Fruit fly (Drosophila melanogaster) whole organism, embryonic: ENCODE results near the gene Vm26Ac.
A peak's percentile ranks its signal among the peaks of the same experiment; 100 is the strongest.

Experiments
- B-H2 ChIP-seq: fragments of 200-800 bp; sonication (Bioruptor generic); optimal IDR thresholded peaks from 2 replicates; lab custom pipeline; 2018; ENCODE audit warnings: missing biosample characterization, mild to moderate bottlenecking, missing genetic modification characterization
- Blimp-1 ChIP-seq: fragments of 200-800 bp; sonication (Bioruptor generic); optimal IDR thresholded peaks from 3 replicates; lab custom pipeline; 2018; ENCODE audit warnings: missing biosample characterization, missing genetic modification characterization, mild to moderate bottlenecking, moderate library complexity, missing genetic modification reagents
- CG11504 ChIP-seq: fragments of 200-800 bp; sonication (Bioruptor generic); optimal IDR thresholded peaks from 3 replicates; lab custom pipeline; 2019; ENCODE audit warnings: missing biosample characterization, mild to moderate bottlenecking, missing genetic modification characterization, moderate library complexity
- CG1233 ChIP-seq: fragments of 200-800 bp; sonication (Bioruptor generic); optimal IDR thresholded peaks from 4 replicates; lab custom pipeline; 2018; ENCODE audit warnings: missing biosample characterization, mild to moderate bottlenecking, missing genetic modification characterization
- CG12391 ChIP-seq: fragments of 200-800 bp; sonication (Bioruptor generic); optimal IDR thresholded peaks from 3 replicates; lab custom pipeline; 2018; ENCODE audit warnings: missing biosample characterization, mild to moderate bottlenecking, missing genetic modification characterization, moderate library complexity
- CG12744 ChIP-seq: fragments of 200-800 bp; sonication (Bioruptor generic); optimal IDR thresholded peaks from 2 replicates; lab custom pipeline; 2016; ENCODE audit warnings: missing biosample characterization, missing genetic modification characterization
- CG12942 ChIP-seq: fragments of 200-800 bp; sonication (Bioruptor generic); optimal IDR thresholded peaks from 3 replicates; lab custom pipeline; 2016; ENCODE audit warnings: missing biosample characterization, missing genetic modification characterization
- CG14965 ChIP-seq: fragments of 200-800 bp; sonication (Bioruptor generic); optimal IDR thresholded peaks from 2 replicates; lab custom pipeline; 2016; ENCODE audit warnings: missing biosample characterization, missing genetic modification characterization, borderline replicate concordance
- CG15011 ChIP-seq: fragments of 200-800 bp; sonication (Bioruptor generic); optimal IDR thresholded peaks from 3 replicates; lab custom pipeline; 2018; ENCODE audit warnings: missing biosample characterization, mild to moderate bottlenecking, missing genetic modification characterization
- CG17359 ChIP-seq: fragments of 200-800 bp; sonication (Bioruptor generic); optimal IDR thresholded peaks from 3 replicates; lab custom pipeline; 2018; ENCODE audit warnings: missing biosample characterization, mild to moderate bottlenecking, missing genetic modification characterization, moderate library complexity
- CG1792 ChIP-seq: fragments of 200-800 bp; sonication (Bioruptor generic); optimal IDR thresholded peaks from 2 replicates; lab custom pipeline; 2016; ENCODE audit warnings: missing biosample characterization, missing genetic modification characterization
- CG18619 ChIP-seq: fragments of 200-800 bp; sonication (Bioruptor generic); optimal IDR thresholded peaks from 3 replicates; lab custom pipeline; 2017; ENCODE audit warnings: missing biosample characterization, mild to moderate bottlenecking, missing genetic modification characterization
- CG2875 ChIP-seq: fragments of 200-800 bp; sonication (Bioruptor generic); optimal IDR thresholded peaks from 2 replicates; lab custom pipeline; 2017; ENCODE audit warnings: missing biosample characterization, mild to moderate bottlenecking, missing genetic modification characterization, missing genetic modification reagents
- CG3407 ChIP-seq: fragments of 200-800 bp; sonication (Bioruptor generic); optimal IDR thresholded peaks from 2 replicates; lab custom pipeline; 2018; ENCODE audit warnings: missing biosample characterization, mild to moderate bottlenecking, missing genetic modification characterization
- CG34422 ChIP-seq: fragments of 200-800 bp; sonication (Bioruptor generic); IDR thresholded peaks from 3 replicates; pipeline ENCODE4 v1.3.6; 2022; ENCODE audit warnings: missing biosample characterization, missing genetic modification characterization
- CG3726 ChIP-seq: fragments of 200-800 bp; sonication (Bioruptor generic); IDR thresholded peaks from 3 replicates; pipeline ENCODE4, ENCODE4 v1.3.6; 2022; ENCODE audit warnings: missing biosample characterization, missing genetic modification characterization
- CG3995 ChIP-seq: fragments of 200-800 bp; sonication (Bioruptor generic); optimal IDR thresholded peaks from 3 replicates; lab custom pipeline; 2016; ENCODE audit warnings: missing biosample characterization, missing genetic modification characterization
- CG4328 ChIP-seq: fragments of 200-800 bp; sonication (Bioruptor generic); optimal IDR thresholded peaks from 3 replicates; lab custom pipeline; 2017; ENCODE audit warnings: missing biosample characterization, missing genetic modification reagents, missing genetic modification characterization
- CG4854 ChIP-seq: fragments of 200-800 bp; sonication (Bioruptor generic); optimal IDR thresholded peaks from 2 replicates; lab custom pipeline; 2016; ENCODE audit warnings: missing biosample characterization, missing genetic modification characterization, inconsistent platforms
- CG8089 ChIP-seq: fragments of 200-800 bp; sonication (Bioruptor generic); optimal IDR thresholded peaks from 3 replicates; lab custom pipeline; 2016; ENCODE audit warnings: missing biosample characterization, missing genetic modification characterization
- CG8765 ChIP-seq: fragments of 200-800 bp; sonication (Bioruptor generic); IDR thresholded peaks from 2 replicates; pipeline ENCODE4 v1.3.6; 2022; ENCODE audit warnings: missing biosample characterization, missing genetic modification characterization
- Eip74EF ChIP-seq, 2 experiments: fragments of 200-800 bp in 1 of 2; fragments of >200 bp in 1 of 2; sonication (Bioruptor generic) in 1 of 2; optimal IDR thresholded peaks; 2 replicates each; lab custom pipeline; 2017 to 2019; ENCODE audit warnings: missing biosample characterization in 2 of 2, missing genetic modification characterization in 2 of 2, mild to moderate bottlenecking in 1 of 2, moderate library complexity in 1 of 2
- Gsc ChIP-seq: fragments of 200-800 bp; sonication (Bioruptor generic); IDR thresholded peaks from 2 replicates; pipeline ENCODE4 v1.3.6; 2022; ENCODE audit warnings: missing biosample characterization, missing genetic modification characterization
- HLH3B ChIP-seq: fragments of 200-800 bp; sonication (Bioruptor generic); IDR thresholded peaks from 2 replicates; pipeline ENCODE4 v1.3.6; 2022; ENCODE audit warnings: missing biosample characterization, missing genetic modification characterization
- Jarid2 ChIP-seq: fragments of 200-800 bp; sonication (Bioruptor generic); optimal IDR thresholded peaks from 3 replicates; lab custom pipeline; 2017; ENCODE audit warnings: mild to moderate bottlenecking, missing biosample characterization, missing genetic modification reagents, missing genetic modification characterization
- Lpt ChIP-seq: fragments of >200 bp; optimal IDR thresholded peaks from 2 replicates; lab custom pipeline; 2018; ENCODE audit warnings: missing biosample characterization, missing genetic modification characterization
- Mad ChIP-seq: fragments of 200-800 bp; sonication (Bioruptor generic); optimal IDR thresholded peaks from 2 replicates; lab custom pipeline; 2016; ENCODE audit warnings: missing biosample characterization, missing genetic modification characterization
- PHDP ChIP-seq: fragments of 200-800 bp; sonication (Bioruptor generic); optimal IDR thresholded peaks from 3 replicates; lab custom pipeline; 2018; ENCODE audit warnings: missing biosample characterization, mild to moderate bottlenecking, missing genetic modification characterization, moderate library complexity
- Poxn ChIP-seq: fragments of 200-800 bp; sonication (Bioruptor generic); IDR thresholded peaks from 2 replicates; pipeline ENCODE4 v1.3.6; 2022; ENCODE audit warnings: missing biosample characterization, missing genetic modification characterization
- Xbp1 ChIP-seq: fragments of 200-800 bp; sonication (Bioruptor generic); optimal IDR thresholded peaks from 3 replicates; lab custom pipeline; 2016; ENCODE audit warnings: missing biosample characterization, mild to moderate bottlenecking, missing genetic modification characterization
- bab2 ChIP-seq: fragments of 200-800 bp; sonication (Bioruptor generic); optimal IDR thresholded peaks from 2 replicates; lab custom pipeline; 2016; ENCODE audit warnings: missing biosample characterization, missing genetic modification characterization
- bcd ChIP-seq: fragments of 200-800 bp; sonication (Bioruptor generic); optimal IDR thresholded peaks from 2 replicates; lab custom pipeline; 2017; ENCODE audit warnings: missing biosample characterization, mild to moderate bottlenecking, missing genetic modification characterization
- danr ChIP-seq: fragments of 200-800 bp; sonication (Bioruptor generic); IDR thresholded peaks from 2 replicates; pipeline ENCODE4 v1.3.6; 2022; ENCODE audit warnings: missing biosample characterization, missing genetic modification characterization
- en ChIP-seq: fragments of 200-800 bp; sonication (Bioruptor generic); optimal IDR thresholded peaks from 2 replicates; lab custom pipeline; 2016; ENCODE audit warnings: missing biosample characterization, missing genetic modification characterization
- fd102C ChIP-seq: fragments of 200-800 bp; sonication (Bioruptor generic); optimal IDR thresholded peaks from 2 replicates; lab custom pipeline; 2018; ENCODE audit warnings: missing biosample characterization, mild to moderate bottlenecking, missing genetic modification characterization, moderate library complexity
- ftz-f1 ChIP-seq: fragments of 200-800 bp; sonication (Bioruptor generic); optimal IDR thresholded peaks from 2 replicates; lab custom pipeline; 2016; ENCODE audit warnings: missing biosample characterization, missing genetic modification characterization
- fu2 ChIP-seq: fragments of 200-800 bp; sonication (Bioruptor generic); optimal IDR thresholded peaks from 2 replicates; lab custom pipeline; 2016; ENCODE audit warnings: missing biosample characterization, missing genetic modification characterization
- h ChIP-seq: fragments of >200 bp; optimal IDR thresholded peaks from 2 replicates; lab custom pipeline; 2017
- lola ChIP-seq, 3 experiments: fragments of >200 bp in 2 of 3; fragments of 200-800 bp in 1 of 3; sonication (Bioruptor generic) in 1 of 3; optimal IDR thresholded peaks; 2 replicates each; lab custom pipeline; 2017 to 2019; ENCODE audit warnings: missing biosample characterization in 3 of 3, missing genetic modification characterization in 3 of 3, mild to moderate bottlenecking in 1 of 3, moderate library complexity in 1 of 3
- nmo ChIP-seq: fragments of 200-800 bp; sonication (Bioruptor generic); optimal IDR thresholded peaks from 2 replicates; lab custom pipeline; 2018; ENCODE audit warnings: missing biosample characterization, mild to moderate bottlenecking, missing genetic modification characterization, moderate library complexity
- nom ChIP-seq: fragments of 200-800 bp; sonication (Bioruptor generic); optimal IDR thresholded peaks from 2 replicates; lab custom pipeline; 2017; ENCODE audit warnings: missing biosample characterization, missing genetic modification characterization, mild to moderate bottlenecking, moderate library complexity, missing genetic modification reagents
- onecut ChIP-seq: fragments of 200-800 bp; sonication (Bioruptor generic); IDR thresholded peaks from 2 replicates; pipeline ENCODE4 v1.3.6; 2022; ENCODE audit warnings: missing biosample characterization, missing genetic modification characterization
- org-1 ChIP-seq: fragments of 200-800 bp; sonication (Bioruptor generic); optimal IDR thresholded peaks from 2 replicates; lab custom pipeline; 2017; ENCODE audit warnings: missing biosample characterization, missing genetic modification characterization
- peb ChIP-seq: fragments of 200-800 bp; sonication (Bioruptor generic); IDR thresholded peaks from 2 replicates; pipeline ENCODE4 v1.3.6; 2022; ENCODE audit warnings: missing biosample characterization, missing genetic modification characterization
- psq ChIP-seq: fragments of 200-800 bp; sonication (Bioruptor generic); optimal IDR thresholded peaks from 2 replicates; lab custom pipeline; 2017; ENCODE audit warnings: missing biosample characterization, missing genetic modification characterization
- ranshi ChIP-seq: fragments of 200-800 bp; sonication (Bioruptor generic); IDR thresholded peaks from 2 replicates; pipeline ENCODE4 v1.3.6; 2022; ENCODE audit warnings: missing biosample characterization, missing genetic modification characterization
- scrt ChIP-seq: fragments of 200-800 bp; sonication (Bioruptor generic); optimal IDR thresholded peaks from 2 replicates; lab custom pipeline; 2018; ENCODE audit warnings: missing biosample characterization, mild to moderate bottlenecking, missing genetic modification characterization, moderate library complexity
- stwl ChIP-seq: fragments of 200-800 bp; sonication (Bioruptor generic); optimal IDR thresholded peaks from 3 replicates; lab custom pipeline; 2018; ENCODE audit warnings: missing biosample characterization, mild to moderate bottlenecking, missing genetic modification characterization, moderate library complexity
- trh ChIP-seq: fragments of 200-800 bp; sonication (Bioruptor generic); optimal IDR thresholded peaks from 2 replicates; lab custom pipeline; 2016; ENCODE audit warnings: missing biosample characterization, missing genetic modification characterization
- zen2 ChIP-seq: fragments of 200-800 bp; sonication (Bioruptor generic); IDR thresholded peaks from 3 replicates; pipeline ENCODE4 v1.3.6; 2022; ENCODE audit warnings: missing biosample characterization, missing genetic modification characterization; ENCODE audit not compliant: partially characterized antibody

Gene Vm26Ac

DNA sequence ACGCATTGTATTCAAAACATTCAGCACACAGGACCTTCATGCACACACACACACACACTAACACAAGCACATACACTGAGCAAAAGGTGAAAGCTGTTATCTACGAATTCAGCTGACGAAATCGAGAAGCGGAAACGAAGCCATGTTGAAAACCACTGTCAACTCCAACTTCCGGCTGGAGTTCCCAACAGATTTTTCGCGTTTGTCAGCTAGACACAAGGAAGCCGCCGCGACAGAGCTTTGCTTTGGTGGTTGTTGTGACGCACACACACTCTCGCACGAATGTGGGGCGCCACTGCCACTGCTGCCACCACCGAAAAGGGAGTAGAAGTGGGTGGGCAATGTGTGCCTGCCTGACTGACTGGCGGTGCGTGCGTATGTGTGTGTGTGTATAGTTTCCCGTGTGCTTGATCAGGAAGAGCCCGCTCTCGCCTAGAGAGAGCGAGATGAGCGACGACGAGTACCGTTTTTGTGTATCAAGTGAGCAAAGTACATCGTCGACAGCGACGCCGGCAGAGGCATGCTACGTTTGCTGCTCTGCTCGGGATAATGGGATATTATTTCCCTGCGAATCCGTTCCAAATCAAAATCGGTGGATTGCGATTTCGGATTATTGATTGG, 39.3 kb upstream of the Vm26Ac start (continued):
- peak; percentile 50 for TF ChIP-seq org-1 (GFP tag; lab: Kevin White, UChicago)
- TF ChIP-seq nom: peak; percentile 79
- TF ChIP-seq HLH3B (GFP tag; lab: Robert Waterston, UW): no peak; the same call in 1 of the 2 replicates
- peak; percentile 13 for TF ChIP-seq fd102C (GFP tag; lab: Kevin White, UChicago)
- TF ChIP-seq CG3995 (GFP tag; lab: Kevin White, UChicago): no peak
- TF ChIP-seq CG1233: peak; percentile 73
- no peak for TF ChIP-seq CG11504 (tag; lab: Kevin White, UChicago)
- TF ChIP-seq B-H2 (GFP tag; lab: Kevin White, UChicago): no peak
- TF ChIP-seq fu2 (GFP tag; lab: Kevin White, UChicago): no peak
- no peak for TF ChIP-seq CG15011 (GFP tag; lab: Kevin White, UChicago)
- no peak for TF ChIP-seq CG3726 (GFP tag; lab: Robert Waterston, UW)
- TF ChIP-seq CG4854 (GFP tag; lab: Kevin White, UChicago): no peak
- TF ChIP-seq CG12391 (tag; lab: Kevin White, UChicago): peak; percentile 41
- no peak for TF ChIP-seq Blimp-1 (GFP tag; lab: Kevin White, UChicago)
- no peak for TF ChIP-seq trh (GFP tag; lab: Kevin White, UChicago)
- no peak for TF ChIP-seq stwl (tag; lab: Kevin White, UChicago)
- TF ChIP-seq CG8089 (GFP tag; lab: Kevin White, UChicago): no peak
- no peak for TF ChIP-seq danr (GFP tag; lab: Robert Waterston, UW)
- no peak for TF ChIP-seq Gsc (GFP tag; lab: Robert Waterston, UW)
- TF ChIP-seq CG3407 (GFP tag; lab: Kevin White, UChicago): peak; percentile 51
- no peak for TF ChIP-seq zen2 (GFP tag; lab: Robert Waterston, UW)
- no peak for TF ChIP-seq CG12942 (GFP tag; lab: Kevin White, UChicago)
- TF ChIP-seq CG12744 (GFP tag; lab: Kevin White, UChicago): no peak
- peak; percentile 60 for TF ChIP-seq Jarid2
- TF ChIP-seq CG18619 (GFP tag; lab: Kevin White, UChicago): peak; percentile 57
- peak; percentile 13 for TF ChIP-seq en
- no peak for TF ChIP-seq psq (GFP tag; lab: Kevin White, UChicago)
- peak; percentile 16 for TF ChIP-seq CG1792 (GFP tag; lab: Kevin White, UChicago)
- peak; percentile 68 for TF ChIP-seq CG17359
- peak; percentile 47 for TF ChIP-seq PHDP (tag; lab: Kevin White, UChicago)
- TF ChIP-seq h (lab: Kevin White, UChicago): no peak
- no peak for TF ChIP-seq CG34422
- no peak for TF ChIP-seq ftz-f1 (GFP tag; lab: Kevin White, UChicago)
- peak; percentile 23; the same call in 1 of the 2 replicates for TF ChIP-seq ranshi
- TF ChIP-seq Lpt (GFP tag; lab: Kevin White, UChicago): no peak
- peak; percentile 19 for TF ChIP-seq nmo
- TF ChIP-seq scrt (GFP tag; lab: Kevin White, UChicago): peak; percentile 70
- TF ChIP-seq CG8765: peak; percentile 28; the same call in 1 of the 2 replicates
- no peak for TF ChIP-seq peb (GFP tag; lab: Robert Waterston, UW)
- no peak for TF ChIP-seq CG14965 (GFP tag; lab: Kevin White, UChicago)
- no peak for TF ChIP-seq Poxn (GFP tag; lab: Robert Waterston, UW)
- TF ChIP-seq Xbp1 (GFP tag; lab: Kevin White, UChicago): no peak
- TF ChIP-seq lola (GFP tag; optimal IDR thresholded peaks at IDR 0.05; lab: Kevin White, UChicago): peak in 1 of 3 experiments; percentile 44
- no peak for TF ChIP-seq bab2 (GFP tag; lab: Kevin White, UChicago)
- TF ChIP-seq bcd (GFP tag; lab: Kevin White, UChicago): peak; percentile 43
- peak; percentile 49 for TF ChIP-seq CG2875 (GFP tag; lab: Kevin White, UChicago)
- TF ChIP-seq Eip74EF (GFP tag; optimal IDR thresholded peaks at IDR 0.05; lab: Kevin White, UChicago): peak in 1 of 2 experiments; percentile 51
- TF ChIP-seq onecut (GFP tag; lab: Robert Waterston, UW): peak; percentile 69
- no peak for TF ChIP-seq Mad (GFP tag; lab: Kevin White, UChicago)
- peak; percentile 84 for TF ChIP-seq CG4328 (GFP tag; lab: Kevin White, UChicago)
